Fruit fly (Drosophila melanogaster) whole organism, embryonic: ENCODE data around the gene IM33.

Experiments
- CG11085 ChIP-seq: fragments of 200-800 bp; sonication (Bioruptor generic); IDR thresholded peaks from 2 replicates; pipeline ENCODE4 v1.3.6; 2022; ENCODE audit warnings: missing biosample characterization, missing genetic modification characterization
- CG1602 ChIP-seq: fragments of 200-800 bp; sonication (Bioruptor generic); optimal IDR thresholded peaks from 3 replicates; lab custom pipeline; 2016; ENCODE audit warnings: missing biosample characterization, missing genetic modification characterization
- CG8281 ChIP-seq: fragments of 200-800 bp; sonication (Bioruptor generic); optimal IDR thresholded peaks from 2 replicates; lab custom pipeline; 2018; ENCODE audit warnings: missing biosample characterization, mild to moderate bottlenecking, missing genetic modification characterization, moderate library complexity
- Fer1 ChIP-seq: fragments of 200-800 bp; sonication (Bioruptor generic); optimal IDR thresholded peaks from 2 replicates; lab custom pipeline; 2017; ENCODE audit warnings: missing biosample characterization, mild to moderate bottlenecking, missing genetic modification characterization
- Gug ChIP-seq: fragments of 200-800 bp; sonication (Bioruptor generic); IDR thresholded peaks from 4 replicates; pipeline ENCODE4 v1.3.6; 2022; ENCODE audit warnings: missing biosample characterization, missing genetic modification characterization
- H15 ChIP-seq: fragments of 200-800 bp; sonication (Bioruptor generic); IDR thresholded peaks from 3 replicates; pipeline ENCODE4 v1.3.6; 2022; ENCODE audit warnings: missing biosample characterization, missing genetic modification characterization
- HHEX ChIP-seq: fragments of 200-800 bp; sonication (Bioruptor generic); optimal IDR thresholded peaks from 3 replicates; lab custom pipeline; 2017; ENCODE audit warnings: missing biosample characterization, mild to moderate bottlenecking, missing genetic modification characterization, missing genetic modification reagents
- HLH4C ChIP-seq: fragments of 200-800 bp; sonication (Bioruptor generic); IDR thresholded peaks from 3 replicates; pipeline ENCODE4 v1.3.6; 2022; ENCODE audit warnings: missing biosample characterization, missing genetic modification characterization; ENCODE audit not compliant: partially characterized antibody
- bbx ChIP-seq: fragments of 200-800 bp; sonication (Bioruptor generic); IDR thresholded peaks from 2 replicates; pipeline ENCODE4 v1.3.6; 2022; ENCODE audit warnings: missing biosample characterization, missing genetic modification characterization; ENCODE audit not compliant: partially characterized antibody
- eve ChIP-seq, 2 experiments: fragments of >200 bp; optimal IDR thresholded peaks; 2 replicates each; lab custom pipeline; 2017; ENCODE audit warnings: missing biosample characterization in 2 of 2, missing genetic modification characterization in 2 of 2
- wor ChIP-seq: fragments of 200-800 bp; sonication (Bioruptor generic); IDR thresholded peaks from 2 replicates; pipeline ENCODE4 v1.3.6; 2022; ENCODE audit warnings: missing biosample characterization, missing genetic modification characterization
- zen2 ChIP-seq: fragments of 200-800 bp; sonication (Bioruptor generic); IDR thresholded peaks from 3 replicates; pipeline ENCODE4 v1.3.6; 2022; ENCODE audit warnings: missing biosample characterization, missing genetic modification characterization; ENCODE audit not compliant: partially characterized antibody
- zfh2 ChIP-seq: fragments of 200-800 bp; sonication (Bioruptor generic); optimal IDR thresholded peaks from 2 replicates; lab custom pipeline; 2016; ENCODE audit warnings: missing biosample characterization, missing genetic modification characterization

- no peak for TF ChIP-seq CG11085 (GFP tag; lab: Robert Waterston, UW)
- TF ChIP-seq wor (GFP tag; lab: Robert Waterston, UW) = no peak
- no peak for TF ChIP-seq zen2 (GFP tag; lab: Robert Waterston, UW)
- peak; percentile 6 for TF ChIP-seq HHEX (GFP tag; lab: Kevin White, UChicago)
- TF ChIP-seq HLH4C (GFP tag; lab: Robert Waterston, UW) = no peak
- TF ChIP-seq Gug (GFP tag; lab: Robert Waterston, UW) = no peak
- no peak for TF ChIP-seq zfh2 (GFP tag; lab: Kevin White, UChicago)
- no peak for TF ChIP-seq bbx
- TF ChIP-seq Fer1 (GFP tag; lab: Kevin White, UChicago) = peak; percentile 39
- TF ChIP-seq CG1602 (GFP tag; lab: Kevin White, UChicago) = no peak
- TF ChIP-seq H15 = no peak
- TF ChIP-seq CG8281 = no peak
- no peak for TF ChIP-seq eve (GFP tag; optimal IDR thresholded peaks at IDR 0.05; lab: Kevin White, UChicago)
Measured at dm6 chr2L:3740443-3740842, 44.0 kb upstream of the IM33 start.
